Fruit fly (Drosophila melanogaster) whole organism, adult: ENCODE measurements around the gene ERR.

ENCODE experiments used
- CG11617 ChIP-seq: fragments of 200-800 bp; sonication (Bioruptor generic); optimal IDR thresholded peaks from 2 replicates; lab custom pipeline; 2017; ENCODE audit warnings: mild to moderate bottlenecking, missing biosample characterization, missing genetic modification reagents, missing genetic modification characterization
- CG12768 ChIP-seq: fragments of 200-800 bp; sonication (Bioruptor generic); optimal IDR thresholded peaks from 2 replicates; lab custom pipeline; 2017; ENCODE audit warnings: missing biosample characterization, missing genetic modification characterization, mild to moderate bottlenecking, moderate library complexity, missing genetic modification reagents
- CG5204 ChIP-seq: fragments of 200-800 bp; sonication (Bioruptor generic); optimal IDR thresholded peaks from 2 replicates; lab custom pipeline; 2016; ENCODE audit warnings: missing biosample characterization, missing genetic modification characterization
- CG7045 ChIP-seq: fragments of 200-800 bp; sonication (Bioruptor generic); optimal IDR thresholded peaks from 2 replicates; lab custom pipeline; 2017; ENCODE audit warnings: missing biosample characterization, mild to moderate bottlenecking, missing genetic modification characterization
- CG7101 ChIP-seq: fragments of 200-800 bp; sonication (Bioruptor generic); optimal IDR thresholded peaks from 2 replicates; lab custom pipeline; 2018; ENCODE audit warnings: missing biosample characterization, mild to moderate bottlenecking, missing genetic modification characterization, moderate library complexity
- Clk ChIP-seq: fragments of 200-800 bp; sonication (Bioruptor generic); optimal IDR thresholded peaks from 2 replicates; lab custom pipeline; 2017; ENCODE audit warnings: missing biosample characterization, missing genetic modification characterization
- Hr96 ChIP-seq: fragments of 200-800 bp; sonication (Bioruptor generic); optimal IDR thresholded peaks from 2 replicates; lab custom pipeline; 2016; ENCODE audit warnings: missing biosample characterization, missing genetic modification characterization
- Mnt ChIP-seq: fragments of 200-800 bp; sonication (Bioruptor generic); optimal IDR thresholded peaks from 2 replicates; lab custom pipeline; 2016; ENCODE audit warnings: missing biosample characterization, mild to moderate bottlenecking, missing genetic modification characterization
- kay ChIP-seq: fragments of 200-800 bp; sonication (Bioruptor generic); peaks from one replicate; lab custom pipeline; 2016; ENCODE audit warnings: missing biosample characterization, missing genetic modification characterization, borderline replicate concordance
- ovo ChIP-seq: fragments of 200-800 bp; sonication (Bioruptor generic); optimal IDR thresholded peaks from 2 replicates; lab custom pipeline; 2016; ENCODE audit warnings: missing biosample characterization, missing genetic modification characterization
- pad ChIP-seq: fragments of 200-800 bp; sonication (Bioruptor generic); optimal IDR thresholded peaks from 3 replicates; lab custom pipeline; 2017; ENCODE audit warnings: missing biosample characterization, missing genetic modification characterization, mild to moderate bottlenecking, moderate library complexity, missing genetic modification reagents

dm6 chr3L:8150284-8150683 is 36.2 kb downstream of the ERR start:
- TF ChIP-seq pad (GFP tag; lab: Kevin White, UChicago) (no peak), ovo (GFP tag; lab: Kevin White, UChicago) (no peak), Mnt (no peak), kay (GFP tag; lab: Kevin White, UChicago) (no peak), CG7045 (GFP tag; lab: Kevin White, UChicago) (no peak), CG11617 (GFP tag; lab: Kevin White, UChicago) (no peak), CG5204 (GFP tag; lab: Kevin White, UChicago) (no peak), Hr96 (GFP tag; lab: Kevin White, UChicago) (no peak), Clk (no peak), CG7101 (tag; lab: Kevin White, UChicago) (no peak), CG12768 (GFP tag; lab: Kevin White, UChicago) (no peak)
